Fruit fly (Drosophila melanogaster) whole organism, embryonic: ENCODE measurements around the gene dgt2.

Experiments used
- Adf1 ChIP-seq: fragments of 200-800 bp; sonication (Bioruptor generic); IDR thresholded peaks from 2 replicates; pipeline ENCODE4 v1.3.6; 2022; ENCODE audit warnings: missing biosample characterization, missing genetic modification characterization
- Antp ChIP-seq: fragments of 200-800 bp; sonication (Bioruptor generic); optimal IDR thresholded peaks from 3 replicates; lab custom pipeline; 2016; ENCODE audit warnings: missing biosample characterization, missing genetic modification characterization
- B-H1 ChIP-seq: fragments of 200-800 bp; sonication (Bioruptor generic); IDR thresholded peaks from 3 replicates; pipeline ENCODE4 v1.3.6; 2022; ENCODE audit warnings: missing biosample characterization, missing genetic modification characterization
- CG10209 ChIP-seq: fragments of 200-800 bp; sonication (Bioruptor generic); optimal IDR thresholded peaks from 3 replicates; lab custom pipeline; 2017; ENCODE audit warnings: missing biosample characterization, mild to moderate bottlenecking, missing genetic modification characterization, missing genetic modification reagents
- CG1024 ChIP-seq: fragments of 200-800 bp; sonication (Bioruptor generic); IDR thresholded peaks from 2 replicates; pipeline ENCODE4 v1.3.6; 2022; ENCODE audit warnings: missing biosample characterization, missing genetic modification characterization
- CG10274 ChIP-seq: fragments of 200-800 bp; sonication (Bioruptor generic); optimal IDR thresholded peaks from 3 replicates; lab custom pipeline; 2017; ENCODE audit warnings: missing biosample characterization, mild to moderate bottlenecking, missing genetic modification characterization
- CG12744 ChIP-seq: fragments of 200-800 bp; sonication (Bioruptor generic); optimal IDR thresholded peaks from 2 replicates; lab custom pipeline; 2016; ENCODE audit warnings: missing biosample characterization, missing genetic modification characterization
- CG13424 ChIP-seq: fragments of 200-800 bp; sonication (Bioruptor generic); optimal IDR thresholded peaks from 2 replicates; lab custom pipeline; 2019; ENCODE audit warnings: missing biosample characterization, mild to moderate bottlenecking, missing genetic modification characterization, moderate library complexity
- CG13775 ChIP-seq: fragments of 200-800 bp; sonication (Bioruptor generic); optimal IDR thresholded peaks from 3 replicates; lab custom pipeline; 2017; ENCODE audit warnings: missing biosample characterization, mild to moderate bottlenecking, missing genetic modification characterization
- CG16779 ChIP-seq: fragments of 200-800 bp; sonication (Bioruptor generic); IDR thresholded peaks from 2 replicates; pipeline ENCODE4 v1.3.6; 2022; ENCODE audit warnings: missing biosample characterization, missing genetic modification characterization
- CG31365 ChIP-seq: fragments of 200-800 bp; sonication (Bioruptor generic); optimal IDR thresholded peaks from 2 replicates; lab custom pipeline; 2018; ENCODE audit warnings: missing biosample characterization, mild to moderate bottlenecking, missing genetic modification characterization
- CG33557 ChIP-seq: fragments of 200-800 bp; sonication (Bioruptor generic); optimal IDR thresholded peaks from 2 replicates; lab custom pipeline; 2019; ENCODE audit warnings: missing biosample characterization, mild to moderate bottlenecking, missing genetic modification characterization, moderate library complexity
- CG3407 ChIP-seq: fragments of 200-800 bp; sonication (Bioruptor generic); optimal IDR thresholded peaks from 2 replicates; lab custom pipeline; 2018; ENCODE audit warnings: missing biosample characterization, mild to moderate bottlenecking, missing genetic modification characterization
- CG42726 ChIP-seq: fragments of 200-800 bp; sonication (Bioruptor generic); IDR thresholded peaks from 2 replicates; pipeline ENCODE4 v1.3.6; 2022; ENCODE audit warnings: missing biosample characterization, missing genetic modification characterization; ENCODE audit not compliant: partially characterized antibody
- CG4360 ChIP-seq: fragments of 200-800 bp; sonication (Bioruptor generic); IDR thresholded peaks from 2 replicates; pipeline ENCODE4 v1.3.6; 2022; ENCODE audit warnings: missing biosample characterization, missing genetic modification characterization
- CG6654 ChIP-seq: fragments of 200-800 bp; sonication (Bioruptor generic); optimal IDR thresholded peaks from 2 replicates; lab custom pipeline; 2017; ENCODE audit warnings: missing biosample characterization, mild to moderate bottlenecking, missing genetic modification characterization
- CG7745 ChIP-seq: fragments of 200-800 bp; sonication (Bioruptor generic); optimal IDR thresholded peaks from 2 replicates; lab custom pipeline; 2018; ENCODE audit warnings: missing biosample characterization, mild to moderate bottlenecking, missing genetic modification characterization, moderate library complexity
- CG7928 ChIP-seq: fragments of 200-800 bp; sonication (Bioruptor generic); optimal IDR thresholded peaks from 2 replicates; lab custom pipeline; 2017; ENCODE audit warnings: missing biosample characterization, mild to moderate bottlenecking, missing genetic modification characterization
- CrebB ChIP-seq: fragments of 200-800 bp; sonication (Bioruptor generic); optimal IDR thresholded peaks from 3 replicates; lab custom pipeline; 2018; ENCODE audit warnings: missing biosample characterization, mild to moderate bottlenecking, missing genetic modification characterization
- Dad ChIP-seq: fragments of 200-800 bp; sonication (Bioruptor generic); optimal IDR thresholded peaks from 3 replicates; lab custom pipeline; 2016; ENCODE audit warnings: missing biosample characterization, missing genetic modification characterization
- Dfd ChIP-seq, 2 experiments: fragments of >200 bp; optimal IDR thresholded peaks; 2 replicates each; lab custom pipeline; 2017; ENCODE audit warnings: missing biosample characterization in 2 of 2, missing genetic modification characterization in 2 of 2
- Hey ChIP-seq: fragments of 200-800 bp; sonication (Bioruptor generic); optimal IDR thresholded peaks from 3 replicates; lab custom pipeline; 2018; ENCODE audit warnings: missing biosample characterization, mild to moderate bottlenecking, missing genetic modification characterization
- Hmr ChIP-seq: fragments of 200-800 bp; sonication (Bioruptor generic); optimal IDR thresholded peaks from 3 replicates; lab custom pipeline; 2017; ENCODE audit warnings: mild to moderate bottlenecking, missing biosample characterization, missing genetic modification reagents, missing genetic modification characterization
- Opbp ChIP-seq: fragments of 200-800 bp; sonication (Bioruptor generic); IDR thresholded peaks from 3 replicates; pipeline ENCODE4 v1.3.6; 2022; ENCODE audit warnings: missing biosample characterization, missing genetic modification characterization; ENCODE audit not compliant: partially characterized antibody
- Rfx ChIP-seq: fragments of 200-800 bp; sonication (Bioruptor generic); IDR thresholded peaks from 2 replicates; pipeline ENCODE4 v1.3.6; 2022; ENCODE audit warnings: missing biosample characterization, missing genetic modification characterization
- Side ChIP-seq: fragments of 200-800 bp; sonication (Bioruptor generic); optimal IDR thresholded peaks from 2 replicates; lab custom pipeline; 2016; ENCODE audit warnings: missing biosample characterization, missing genetic modification characterization
- Taf1 ChIP-seq: fragments of 200-800 bp; sonication (Bioruptor generic); IDR thresholded peaks from 2 replicates; pipeline ENCODE4 v1.3.6; 2022; ENCODE audit warnings: missing biosample characterization, missing genetic modification characterization
- al ChIP-seq: fragments of 200-800 bp; sonication (Bioruptor generic); IDR thresholded peaks from 2 replicates; pipeline ENCODE4 v1.3.6; 2022; ENCODE audit warnings: missing biosample characterization, missing genetic modification characterization
- bsh ChIP-seq, 2 experiments: fragments of 200-800 bp; sonication (Bioruptor generic); optimal IDR thresholded peaks; 2 replicates each; lab custom pipeline; 2017 to 2018; ENCODE audit warnings: mild to moderate bottlenecking in 2 of 2, missing biosample characterization in 2 of 2, missing genetic modification characterization in 2 of 2, moderate library complexity in 1 of 2
- chif ChIP-seq, 2 experiments: fragments of 200-800 bp; sonication (Bioruptor generic); optimal IDR thresholded peaks; 3 replicates each; lab custom pipeline; 2016; ENCODE audit warnings: missing biosample characterization in 2 of 2, missing genetic modification characterization in 2 of 2
- chn ChIP-seq: fragments of 200-800 bp; sonication (Bioruptor generic); optimal IDR thresholded peaks from 2 replicates; lab custom pipeline; 2016; ENCODE audit warnings: missing biosample characterization, missing genetic modification characterization
- dmrt11E ChIP-seq: fragments of 200-800 bp; sonication (Bioruptor generic); optimal IDR thresholded peaks from 3 replicates; lab custom pipeline; 2018; ENCODE audit warnings: missing biosample characterization, mild to moderate bottlenecking, missing genetic modification characterization, moderate library complexity
- gem ChIP-seq: fragments of 200-800 bp; sonication (Bioruptor generic); optimal IDR thresholded peaks from 2 replicates; lab custom pipeline; 2019; ENCODE audit warnings: missing biosample characterization, mild to moderate bottlenecking, missing genetic modification characterization, moderate library complexity
- grau ChIP-seq: fragments of 200-800 bp; optimal IDR thresholded peaks from 3 replicates; lab custom pipeline; 2019; ENCODE audit warnings: missing biosample characterization, mild to moderate bottlenecking, missing genetic modification characterization, moderate library complexity
- gsb-n ChIP-seq: fragments of 200-800 bp; sonication (Bioruptor generic); optimal IDR thresholded peaks from 3 replicates; lab custom pipeline; 2018; ENCODE audit warnings: missing biosample characterization, mild to moderate bottlenecking, missing genetic modification characterization
- ham ChIP-seq: fragments of 200-800 bp; sonication (Bioruptor generic); IDR thresholded peaks from 2 replicates; pipeline ENCODE4 v1.3.6; 2022; ENCODE audit warnings: missing biosample characterization, missing genetic modification characterization
- jigr1 ChIP-seq: fragments of 200-800 bp; sonication (Bioruptor generic); IDR thresholded peaks from 3 replicates; pipeline ENCODE4 v1.3.6; 2022; ENCODE audit warnings: missing biosample characterization, missing genetic modification characterization
- pan ChIP-seq, 4 experiments: fragments of >200 bp in 3 of 4; fragments of 200-800 bp in 1 of 4; sonication (Bioruptor generic) in 1 of 4; optimal IDR thresholded peaks in 3 of 4; IDR thresholded peaks in 1 of 4; 2 replicates each; pipeline versions ENCODE4 v1.3.6 to Lab custom; 2017 to 2022; ENCODE audit warnings: missing biosample characterization in 2 of 4, missing genetic modification characterization in 2 of 4, mixed read lengths in 1 of 4
- slou ChIP-seq: fragments of 200-800 bp; sonication (Bioruptor generic); optimal IDR thresholded peaks from 3 replicates; lab custom pipeline; 2016; ENCODE audit warnings: missing biosample characterization, missing genetic modification characterization
- stc ChIP-seq: fragments of 200-800 bp; sonication (Bioruptor generic); IDR thresholded peaks from 2 replicates; pipeline ENCODE4 v1.3.6; 2022; ENCODE audit warnings: missing biosample characterization, missing genetic modification characterization
- tap ChIP-seq: fragments of 200-800 bp; optimal IDR thresholded peaks from 3 replicates; lab custom pipeline; 2019; ENCODE audit warnings: missing biosample characterization, mild to moderate bottlenecking, missing genetic modification characterization, moderate library complexity
- tgo ChIP-seq: fragments of 200-800 bp; sonication (Bioruptor generic); IDR thresholded peaks from 3 replicates; pipeline ENCODE4 v1.3.6; 2022; ENCODE audit warnings: missing biosample characterization, missing genetic modification characterization
- tin ChIP-seq: fragments of 200-800 bp; sonication (Bioruptor generic); optimal IDR thresholded peaks from 3 replicates; lab custom pipeline; 2016; ENCODE audit warnings: missing biosample characterization, missing genetic modification characterization
- toy ChIP-seq: fragments of 200-800 bp; sonication (Bioruptor generic); IDR thresholded peaks from 2 replicates; pipeline ENCODE4 v1.3.6; 2022; ENCODE audit warnings: missing biosample characterization, missing genetic modification characterization
- unc-4 ChIP-seq: fragments of 200-800 bp; sonication (Bioruptor generic); IDR thresholded peaks from 2 replicates; pipeline ENCODE4 v1.3.6; 2022; ENCODE audit warnings: missing biosample characterization, missing genetic modification characterization; ENCODE audit not compliant: partially characterized antibody
- unpg ChIP-seq: fragments of 200-800 bp; sonication (Bioruptor generic); optimal IDR thresholded peaks from 3 replicates; lab custom pipeline; 2018; ENCODE audit warnings: missing biosample characterization, mild to moderate bottlenecking, missing genetic modification characterization, moderate library complexity
- zen2 ChIP-seq: fragments of 200-800 bp; sonication (Bioruptor generic); IDR thresholded peaks from 3 replicates; pipeline ENCODE4 v1.3.6; 2022; ENCODE audit warnings: missing biosample characterization, missing genetic modification characterization; ENCODE audit not compliant: partially characterized antibody

The dgt2 gene

dm6 chr2L:12026458-12027431 is 37.0 kb downstream of the dgt2 start (continued):
- peak; percentile 20; the same call in 1 of the 3 replicates for TF ChIP-seq B-H1 (GFP tag; lab: Robert Waterston, UW)
- no peak for TF ChIP-seq Opbp (GFP tag; lab: Robert Waterston, UW)
- TF ChIP-seq bsh (GFP tag; optimal IDR thresholded peaks at IDR 0.05; lab: Kevin White, UChicago), result peak; percentile 4 to 47
- TF ChIP-seq al, result no peak
- no peak for TF ChIP-seq jigr1 (GFP tag; lab: Robert Waterston, UW)
- no peak for TF ChIP-seq Antp (GFP tag; lab: Kevin White, UChicago)
- TF ChIP-seq Taf1, result peak; percentile 29; the same call in 1 of the 2 replicates
- TF ChIP-seq Adf1 (GFP tag; lab: Robert Waterston, UW), result peak; percentile 97
- TF ChIP-seq CG16779 (GFP tag; lab: Robert Waterston, UW), result no peak
- peak; percentile 47 for TF ChIP-seq unpg (GFP tag; lab: Kevin White, UChicago)
- TF ChIP-seq CG10274 (GFP tag; lab: Kevin White, UChicago), result no peak
- TF ChIP-seq CG13424 (tag; lab: Kevin White, UChicago), result peak; percentile 67
- no peak for TF ChIP-seq Hey (tag; lab: Kevin White, UChicago)
- peak; percentile 37 to 40 for TF ChIP-seq chif (GFP tag; optimal IDR thresholded peaks at IDR 0.05; lab: Kevin White, UChicago)
- no peak for TF ChIP-seq slou (GFP tag; lab: Kevin White, UChicago)
- TF ChIP-seq CG13775 (GFP tag; lab: Kevin White, UChicago), result peak; percentile 72
- no peak for TF ChIP-seq CG12744 (GFP tag; lab: Kevin White, UChicago)
- peak; percentile 55 for TF ChIP-seq Rfx
- no peak for TF ChIP-seq tap (tag; lab: Kevin White, UChicago)
- TF ChIP-seq Dad (GFP tag; lab: Kevin White, UChicago), result no peak
- no peak for TF ChIP-seq ham (GFP tag; lab: Robert Waterston, UW)
- TF ChIP-seq CG3407 (GFP tag; lab: Kevin White, UChicago), result peak; percentile 42
- peak; percentile 70 for TF ChIP-seq CG10209 (GFP tag; lab: Kevin White, UChicago)
- TF ChIP-seq Side (GFP tag; lab: Kevin White, UChicago), result no peak
- TF ChIP-seq gem (tag; lab: Kevin White, UChicago), result peak; percentile 75
- TF ChIP-seq stc (GFP tag; lab: Robert Waterston, UW), result 0 out of 2 replicates have a peak, but pooled peaks have one; percentile 25
- no peak; the same call in 1 of the 2 replicates for TF ChIP-seq CG1024 (GFP tag; lab: Robert Waterston, UW)
- TF ChIP-seq unc-4 (GFP tag; lab: Robert Waterston, UW), result no peak; the same call in 1 of the 2 replicates
- peak; percentile 64 for TF ChIP-seq Hmr
- TF ChIP-seq CG6654 (GFP tag; lab: Kevin White, UChicago), result peak; percentile 34
- TF ChIP-seq tgo, result peak; percentile 55
- no peak for TF ChIP-seq Dfd (GFP tag; optimal IDR thresholded peaks at IDR 0.05; lab: Kevin White, UChicago)
- no peak for TF ChIP-seq toy (GFP tag; lab: Robert Waterston, UW)
- TF ChIP-seq gsb-n (tag; lab: Kevin White, UChicago), result no peak
- no peak for TF ChIP-seq CG31365
- TF ChIP-seq CG7928 (GFP tag; lab: Kevin White, UChicago), result no peak
- peak; percentile 30 for TF ChIP-seq tin
- no peak for TF ChIP-seq CG7745 (tag; lab: Kevin White, UChicago)
- TF ChIP-seq CG33557 (GFP tag; lab: Kevin White, UChicago), result no peak
- TF ChIP-seq zen2 (GFP tag; lab: Robert Waterston, UW), result 0 out of 3 replicates have a peak, but pooled peaks have one; percentile 29
- TF ChIP-seq CG42726 (GFP tag; lab: Robert Waterston, UW), result no peak
- peak; percentile 62 for TF ChIP-seq CG4360 (GFP tag; lab: Robert Waterston, UW)
- TF ChIP-seq pan (optimal IDR thresholded peaks at IDR 0.05; lab: Kevin White, UChicago), result no peak
- TF ChIP-seq pan (GFP tag; optimal IDR thresholded peaks at IDR 0.05 in 1 of 2, IDR thresholded peaks at IDR 0.05 in 1 of 2), result peak in 1 of 2 experiments; percentile 43
- TF ChIP-seq chn (GFP tag; lab: Kevin White, UChicago), result peak; percentile 54
- peak; percentile 26 for TF ChIP-seq dmrt11E (tag; lab: Kevin White, UChicago)
- no peak for TF ChIP-seq CrebB
- TF ChIP-seq grau (tag; lab: Kevin White, UChicago), result peak; percentile 70
